Fruit fly (Drosophila melanogaster) S2 (cell line): ENCODE results near the gene Kdm3.

Experiments
- CG8478 ChIP-seq: fragments of >200 bp; optimal IDR thresholded peaks from 2 replicates; lab custom pipeline; 2018
- CTCF ChIP-seq, 2 experiments: fragments of >200 bp; optimal IDR thresholded peaks; 2 replicates each; lab custom pipeline; 2018

Kdm3 gene

DNA sequence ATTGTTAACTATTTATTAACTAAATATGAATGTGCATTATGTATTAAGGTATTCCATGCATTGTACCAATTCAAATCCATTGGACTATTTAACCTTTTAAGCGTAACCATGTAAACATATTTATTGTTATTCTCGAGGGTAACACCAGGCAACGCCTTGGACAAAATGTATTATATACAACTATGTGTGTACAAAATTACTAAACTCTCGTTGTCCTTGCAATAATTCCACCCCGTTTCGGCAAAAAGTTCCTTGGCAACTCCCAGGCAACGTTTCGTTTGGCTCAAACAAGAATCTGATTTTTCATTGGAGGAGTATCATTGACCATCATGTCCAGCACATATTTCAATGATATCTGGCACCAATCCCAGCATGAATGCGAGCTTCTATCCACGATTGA, 50.1 kb downstream of the Kdm3 start, which contains the start of gene CG16789:
Gene CG16789 (plus strand): TSS at position 301 of the 400 bp plus-strand sequence.
- TF ChIP-seq CTCF (optimal IDR thresholded peaks at IDR 0.05; lab: Kevin White, UChicago) = no peak
- no peak for TF ChIP-seq CG8478

DNA sequence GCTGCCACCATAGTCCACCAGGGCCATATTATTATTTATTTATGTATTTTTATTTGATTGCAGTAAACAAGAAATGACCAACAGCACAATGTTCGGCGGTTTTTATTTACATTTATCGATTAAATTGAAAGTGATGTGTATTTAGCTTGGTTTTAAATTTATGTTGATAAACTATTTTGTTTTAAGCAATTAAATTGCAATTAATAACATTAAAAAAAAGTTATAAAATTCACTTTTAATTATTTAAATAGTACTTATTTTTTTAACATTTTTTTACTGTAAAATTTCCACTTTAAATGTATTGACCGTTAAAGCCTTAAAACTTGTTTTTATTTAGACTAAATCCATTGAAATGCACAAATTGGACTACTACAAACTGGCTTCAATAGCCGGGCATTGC, 54.3 kb downstream of the Kdm3 start, which contains the start of gene CG16790:
Gene CG16790 (minus strand): TSS at position 101 of the 400 bp plus-strand sequence.
- TF ChIP-seq CTCF (optimal IDR thresholded peaks at IDR 0.05; lab: Kevin White, UChicago) (no peak), CG8478 (no peak)
